Fruit fly (Drosophila melanogaster) whole organism, pupa: ENCODE measurements around the gene robo2.

ENCODE experiments used
- CG13204 ChIP-seq: fragments of 200-800 bp; sonication (Bioruptor generic); optimal IDR thresholded peaks from 2 replicates; lab custom pipeline; 2018; ENCODE audit warnings: missing biosample characterization, mild to moderate bottlenecking, missing genetic modification characterization, moderate library complexity
- CG32121 ChIP-seq: fragments of 200-800 bp; sonication (Bioruptor generic); IDR thresholded peaks from 2 replicates; pipeline ENCODE4 v1.3.6; 2022; ENCODE audit warnings: missing biosample characterization, missing genetic modification characterization
- Snoo ChIP-seq: fragments of 200-800 bp; sonication (Bioruptor generic); optimal IDR thresholded peaks from 3 replicates; lab custom pipeline; 2017; ENCODE audit warnings: missing biosample characterization, mild to moderate bottlenecking, missing genetic modification characterization, inconsistent platforms
- rn ChIP-seq: fragments of 200-800 bp; sonication (Bioruptor generic); IDR thresholded peaks from 2 replicates; pipeline ENCODE4 v1.3.6; 2022; ENCODE audit warnings: missing biosample characterization, missing genetic modification characterization

DNA sequence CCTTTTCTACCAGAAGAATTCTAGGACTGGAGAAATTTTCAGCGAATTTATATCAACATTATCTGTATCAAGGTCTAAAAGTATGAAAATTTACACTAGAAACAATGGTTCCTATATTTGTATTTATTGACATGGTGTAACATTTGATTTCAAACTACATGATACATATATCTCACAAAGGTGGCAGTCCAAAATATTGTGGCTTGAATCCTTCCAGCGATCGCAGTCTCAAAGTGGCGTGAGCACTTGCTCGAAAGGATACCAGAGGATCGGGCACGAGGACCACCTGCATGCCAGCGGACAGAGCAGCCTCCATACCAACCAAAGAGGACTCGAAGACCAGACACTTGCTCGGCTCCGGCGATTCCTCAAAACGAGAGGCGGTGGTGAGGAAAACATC is 66.2 kb downstream of the robo2 start, which contains the start of gene CG5561:
- TF ChIP-seq CG32121 (no peak), rn (GFP tag; lab: Robert Waterston, UW) (no peak), CG13204 (GFP tag; lab: Kevin White, UChicago) (no peak), Snoo (tag; lab: Kevin White, UChicago) (no peak)
